Worm (Caenorhabditis elegans) whole organism, L1 larva: ENCODE data around the gene H10E21.5.
A peak's percentile ranks its signal among the peaks of the same experiment; 100 is the strongest.

Source experiments
- C04F5.9 ChIP-seq: sonication (generic microtip); optimal IDR thresholded peaks from 2 replicates; lab custom pipeline; 2016; ENCODE audit warnings: missing genetic modification characterization, missing compliant biosample characterization
- C34B4.2 ChIP-seq: sonication (generic microtip); optimal IDR thresholded peaks from 2 replicates; lab custom pipeline; 2017; ENCODE audit warnings: mild to moderate bottlenecking, missing genetic modification characterization, missing compliant biosample characterization
- alr-1 ChIP-seq: fragments of 200-800 bp; sonication (Bioruptor generic); optimal IDR thresholded peaks from 2 replicates; lab custom pipeline; 2018; ENCODE audit warnings: borderline replicate concordance, mild to moderate bottlenecking, missing genetic modification characterization, missing compliant biosample characterization
- aly-2 ChIP-seq: fragments of 150-350 bp; optimal IDR thresholded peaks from 2 replicates; lab custom pipeline; 2014; ENCODE audit warnings: missing biosample characterization, missing genetic modification characterization
- ceh-88 ChIP-seq: fragments of 200-800 bp; sonication (Bioruptor generic); IDR thresholded peaks from 2 replicates; pipeline ENCODE4 v1.3.6; 2022; ENCODE audit warnings: missing genetic modification characterization, missing compliant biosample characterization
- ceh-90 ChIP-seq: sonication (generic microtip); optimal IDR thresholded peaks from 2 replicates; lab custom pipeline; 2016; ENCODE audit warnings: missing genetic modification characterization, missing compliant biosample characterization
- ces-1 ChIP-seq: fragments of 150-350 bp; optimal IDR thresholded peaks from 2 replicates; lab custom pipeline; 2014; ENCODE audit warnings: missing biosample characterization, missing genetic modification reagents, missing genetic modification characterization
- dpl-1 ChIP-seq, 3 experiments: fragments of 150-350 bp in 2 of 3; sonication (generic microtip) in 1 of 3; optimal IDR thresholded peaks; 2 replicates each; lab custom pipeline; 2014 to 2017; ENCODE audit warnings: missing biosample characterization in 3 of 3, missing genetic modification characterization in 3 of 3, missing genetic modification reagents in 3 of 3
- dsc-1 ChIP-seq: sonication (generic microtip); optimal IDR thresholded peaks from 2 replicates; lab custom pipeline; 2016; ENCODE audit warnings: mild to moderate bottlenecking, missing genetic modification characterization, missing compliant biosample characterization
- elt-2 ChIP-seq: sonication (generic microtip); optimal IDR thresholded peaks from 2 replicates; lab custom pipeline; 2016; ENCODE audit warnings: missing genetic modification characterization, mild to moderate bottlenecking, inconsistent platforms, missing compliant biosample characterization, missing genetic modification reagents
- fkh-8 ChIP-seq: sonication (generic microtip); optimal IDR thresholded peaks from 2 replicates; lab custom pipeline; 2016; ENCODE audit warnings: mild to moderate bottlenecking, missing genetic modification characterization, missing compliant biosample characterization
- grh-1 ChIP-seq: fragments of 200-800 bp; sonication (Bioruptor generic); IDR thresholded peaks from 2 replicates; pipeline ENCODE4 v1.3.6; 2022; ENCODE audit warnings: missing genetic modification reagents, missing genetic modification characterization, missing compliant biosample characterization
- irx-1 ChIP-seq: sonication (generic microtip); optimal IDR thresholded peaks from 2 replicates; lab custom pipeline; 2016; ENCODE audit warnings: missing genetic modification characterization, missing compliant biosample characterization
- isw-1 ChIP-seq: fragments of 200-800 bp; sonication (Bioruptor generic); IDR thresholded peaks from 2 replicates; pipeline ENCODE4 v1.3.6; 2022; ENCODE audit warnings: missing genetic modification characterization, missing compliant biosample characterization
- lin-13 ChIP-seq: fragments of 150-350 bp; optimal IDR thresholded peaks from 2 replicates; lab custom pipeline; 2014; ENCODE audit warnings: missing biosample characterization, missing genetic modification reagents, missing genetic modification characterization
- lin-14 ChIP-seq: fragments of 200-800 bp; sonication (Bioruptor generic); optimal IDR thresholded peaks from 2 replicates; lab custom pipeline; 2018; ENCODE audit warnings: mild to moderate bottlenecking, missing genetic modification characterization, moderate library complexity, missing compliant biosample characterization
- lin-15B ChIP-seq: fragments of 150-350 bp; sonication (generic microtip); optimal IDR thresholded peaks from 3 replicates; lab custom pipeline; 2014; ENCODE audit warnings: missing biosample characterization, missing genetic modification characterization
- lin-35 ChIP-seq, 2 experiments: fragments of 150-350 bp; optimal IDR thresholded peaks; 2 replicates each; lab custom pipeline; 2014; ENCODE audit warnings: missing biosample characterization in 2 of 2, missing genetic modification characterization in 2 of 2, missing genetic modification reagents in 2 of 2
- lir-3 ChIP-seq: sonication (generic microtip); optimal IDR thresholded peaks from 2 replicates; lab custom pipeline; 2016; ENCODE audit warnings: mild to moderate bottlenecking, missing genetic modification characterization, moderate library complexity, missing compliant biosample characterization; ENCODE audit not compliant: poor library complexity
- lsy-2 ChIP-seq, 2 experiments: fragments of 150-350 bp; optimal IDR thresholded peaks; 2 replicates each; lab custom pipeline; 2014; ENCODE audit warnings: missing biosample characterization in 2 of 2, missing genetic modification characterization in 2 of 2
- mab-9 ChIP-seq: fragments of 200-800 bp; sonication (Bioruptor generic); IDR thresholded peaks from 2 replicates; pipeline ENCODE4 v1.3.6; 2022; ENCODE audit warnings: missing genetic modification reagents, missing genetic modification characterization, missing compliant biosample characterization
- mdl-1 ChIP-seq, 2 experiments: fragments of 150-350 bp; optimal IDR thresholded peaks; 2 replicates each; lab custom pipeline; 2014 to 2017; ENCODE audit warnings: missing biosample characterization in 2 of 2, missing genetic modification characterization in 2 of 2, inconsistent platforms in 1 of 2
- nhr-11 ChIP-seq: fragments of 150-350 bp; optimal IDR thresholded peaks from 2 replicates; lab custom pipeline; 2014; ENCODE audit warnings: missing biosample characterization, missing genetic modification characterization
- nhr-12 ChIP-seq: sonication (generic microtip); optimal IDR thresholded peaks from 2 replicates; lab custom pipeline; 2017; ENCODE audit warnings: missing biosample characterization, missing genetic modification characterization
- nhr-20 ChIP-seq: sonication (generic microtip); optimal IDR thresholded peaks from 2 replicates; lab custom pipeline; 2016; ENCODE audit warnings: mild to moderate bottlenecking, missing genetic modification characterization, missing compliant biosample characterization
- nhr-237 ChIP-seq: fragments of 150-350 bp; optimal IDR thresholded peaks from 2 replicates; lab custom pipeline; 2014; ENCODE audit warnings: missing biosample characterization, missing genetic modification characterization
- nhr-28 ChIP-seq: fragments of 150-350 bp; optimal IDR thresholded peaks from 2 replicates; lab custom pipeline; 2014; ENCODE audit warnings: missing biosample characterization, missing genetic modification characterization
- nhr-47 ChIP-seq: sonication (generic microtip); optimal IDR thresholded peaks from 2 replicates; lab custom pipeline; 2016; ENCODE audit warnings: mild to moderate bottlenecking, missing genetic modification characterization, moderate library complexity, missing compliant biosample characterization
- nhr-71 ChIP-seq: sonication (generic microtip); optimal IDR thresholded peaks from 2 replicates; lab custom pipeline; 2016; ENCODE audit warnings: mild to moderate bottlenecking, missing genetic modification characterization, moderate library complexity, missing compliant biosample characterization
- nhr-76 ChIP-seq: sonication (generic microtip); optimal IDR thresholded peaks from 2 replicates; lab custom pipeline; 2017; ENCODE audit warnings: missing biosample characterization, missing genetic modification characterization
- nhr-77 ChIP-seq: fragments of 150-350 bp; optimal IDR thresholded peaks from 2 replicates; lab custom pipeline; 2014; ENCODE audit warnings: missing biosample characterization, missing genetic modification characterization
- nhr-84 ChIP-seq: sonication (generic microtip); optimal IDR thresholded peaks from 2 replicates; lab custom pipeline; 2017; ENCODE audit warnings: missing biosample characterization, missing genetic modification characterization
- nhr-90 ChIP-seq: sonication (generic microtip); optimal IDR thresholded peaks from 2 replicates; lab custom pipeline; 2016; ENCODE audit warnings: mild to moderate bottlenecking, missing genetic modification characterization, missing compliant biosample characterization; ENCODE audit not compliant: poor library complexity
- pqm-1 ChIP-seq: sonication (generic microtip); optimal IDR thresholded peaks from 3 replicates; lab custom pipeline; 2017; ENCODE audit warnings: missing biosample characterization, missing genetic modification characterization
- skn-1 ChIP-seq: fragments of 150-350 bp; optimal IDR thresholded peaks from 2 replicates; lab custom pipeline; 2014; ENCODE audit warnings: missing biosample characterization, missing genetic modification characterization
- snu-23 ChIP-seq: sonication (generic microtip); optimal IDR thresholded peaks from 2 replicates; lab custom pipeline; 2016; ENCODE audit warnings: missing genetic modification characterization, missing compliant biosample characterization
- sox-4 ChIP-seq: sonication (generic microtip); optimal IDR thresholded peaks from 2 replicates; lab custom pipeline; 2016; ENCODE audit warnings: missing genetic modification characterization, missing compliant biosample characterization
- unc-30 ChIP-seq: sonication (generic microtip); optimal IDR thresholded peaks from 2 replicates; lab custom pipeline; 2017; ENCODE audit warnings: missing biosample characterization, missing genetic modification characterization
- vab-15 ChIP-seq: sonication (generic microtip); optimal IDR thresholded peaks from 2 replicates; lab custom pipeline; 2017; ENCODE audit warnings: missing genotype, mild to moderate bottlenecking, missing genetic modification characterization, missing compliant biosample characterization
- zip-4 ChIP-seq: fragments of 200-800 bp; sonication (Bioruptor generic); optimal IDR thresholded peaks from 2 replicates; lab custom pipeline; 2018; ENCODE audit warnings: mild to moderate bottlenecking, missing genetic modification characterization, moderate library complexity, missing compliant biosample characterization
- ztf-4 ChIP-seq: fragments of 150-350 bp; optimal IDR thresholded peaks from 2 replicates; lab custom pipeline; 2014; ENCODE audit warnings: missing biosample characterization, missing genetic modification characterization

The H10E21.5 gene

ce11 chrIII:28841-29240 lies 5.1 kb upstream of the H10E21.5 start:
- TF ChIP-seq ces-1 (GFP tag; lab: Kevin White, UChicago) (no peak), vab-15 (tag; lab: Kevin White, UChicago) (no peak), mab-9 (GFP tag; lab: Robert Waterston, UW) (no peak), fkh-8 (tag; lab: Kevin White, UChicago) (peak; percentile 57), dpl-1 (GFP tag; optimal IDR thresholded peaks at IDR 0.05; lab: Kevin White, UChicago) (no peak), nhr-28 (tag; lab: Kevin White, UChicago) (no peak), elt-2 (tag; lab: Kevin White, UChicago) (no peak), nhr-77 (no peak), lin-35 (GFP tag; optimal IDR thresholded peaks at IDR 0.05; lab: Kevin White, UChicago) (no peak), dsc-1 (tag; lab: Kevin White, UChicago) (peak; percentile 62), nhr-71 (tag; lab: Kevin White, UChicago) (peak; percentile 23), zip-4 (GFP tag; lab: Kevin White, UChicago) (no peak), nhr-90 (no peak), nhr-11 (tag; lab: Kevin White, UChicago) (no peak), irx-1 (tag; lab: Kevin White, UChicago) (no peak), unc-30 (tag; lab: Kevin White, UChicago) (no peak), pqm-1 (tag; lab: Kevin White, UChicago) (no peak), nhr-47 (tag; lab: Kevin White, UChicago) (peak; percentile 29), ceh-90 (no peak), lin-14 (GFP tag; lab: Kevin White, UChicago) (peak; percentile 42), nhr-20 (tag; lab: Kevin White, UChicago) (no peak), C34B4.2 (tag; lab: Kevin White, UChicago) (no peak), ztf-4 (tag; lab: Kevin White, UChicago) (no peak)

ce11 chrIII:27341-27947 lies 3.7 kb upstream of the H10E21.5 start:
- no peak for TF ChIP-seq lir-3 (tag; lab: Kevin White, UChicago)
- TF ChIP-seq nhr-11 (tag; lab: Kevin White, UChicago): no peak
- TF ChIP-seq C04F5.9: no peak
- TF ChIP-seq dsc-1 (tag; lab: Kevin White, UChicago): peak; percentile 47
- TF ChIP-seq nhr-76 (tag; lab: Kevin White, UChicago): no peak
- no peak for TF ChIP-seq aly-2 (tag; lab: Kevin White, UChicago)
- TF ChIP-seq ceh-88 (GFP tag; lab: Robert Waterston, UW): no peak
- TF ChIP-seq nhr-90: no peak
- no peak for TF ChIP-seq snu-23 (GFP tag; lab: Kevin White, UChicago)
- no peak for TF ChIP-seq nhr-84 (tag; lab: Kevin White, UChicago)
- TF ChIP-seq lin-13 (GFP tag; lab: Kevin White, UChicago): no peak
- no peak for TF ChIP-seq lin-15B (tag; lab: Kevin White, UChicago)
- TF ChIP-seq sox-4 (tag; lab: Kevin White, UChicago): peak; percentile 52
- no peak for TF ChIP-seq lsy-2 (tag; optimal IDR thresholded peaks at IDR 0.05; lab: Kevin White, UChicago)
- peak; percentile 35 for TF ChIP-seq skn-1 (tag; lab: Kevin White, UChicago)
- no peak for TF ChIP-seq alr-1 (tag; lab: Kevin White, UChicago)
- TF ChIP-seq lin-14 (GFP tag; lab: Kevin White, UChicago): no peak
- TF ChIP-seq grh-1 (GFP tag; lab: Robert Waterston, UW): no peak
- no peak for TF ChIP-seq lin-35 (GFP tag; optimal IDR thresholded peaks at IDR 0.05; lab: Kevin White, UChicago)
- TF ChIP-seq mdl-1 (tag; optimal IDR thresholded peaks at IDR 0.05; lab: Kevin White, UChicago): no peak
- no peak for TF ChIP-seq nhr-12 (tag; lab: Kevin White, UChicago)
- TF ChIP-seq nhr-71 (tag; lab: Kevin White, UChicago): peak; percentile 34
- TF ChIP-seq nhr-77: no peak
- TF ChIP-seq nhr-47 (tag; lab: Kevin White, UChicago): peak; percentile 21
- TF ChIP-seq zip-4 (GFP tag; lab: Kevin White, UChicago): no peak
- peak; percentile 71 for TF ChIP-seq fkh-8 (tag; lab: Kevin White, UChicago)
- no peak for TF ChIP-seq elt-2 (tag; lab: Kevin White, UChicago)
- no peak for TF ChIP-seq nhr-237 (tag; lab: Kevin White, UChicago)
- no peak for TF ChIP-seq irx-1 (tag; lab: Kevin White, UChicago)
- TF ChIP-seq isw-1 (GFP tag; lab: Robert Waterston, UW): no peak
